Worm (Caenorhabditis elegans) whole organism, late embryonic: ENCODE data around the gene degl-2.

Experiments
- C08G9.2 ChIP-seq: sonication (generic microtip); optimal IDR thresholded peaks from 2 replicates; lab custom pipeline; 2016; ENCODE audit warnings: mild to moderate bottlenecking, missing genetic modification characterization, moderate library complexity, missing compliant biosample characterization
- C38D4.7 ChIP-seq: fragments of 200-800 bp; sonication (Bioruptor generic); optimal IDR thresholded peaks from 2 replicates; lab custom pipeline; 2018; ENCODE audit warnings: mild to moderate bottlenecking, missing genetic modification characterization, moderate library complexity, missing compliant biosample characterization
- ceh-14 ChIP-seq: sonication (generic microtip); optimal IDR thresholded peaks from 2 replicates; lab custom pipeline; 2016; ENCODE audit warnings: missing genotype, missing genetic modification characterization, missing compliant biosample characterization
- ceh-24 ChIP-seq: sonication (generic microtip); optimal IDR thresholded peaks from 2 replicates; lab custom pipeline; 2016; ENCODE audit warnings: mild to moderate bottlenecking, missing genetic modification characterization, missing compliant biosample characterization
- ceh-30 ChIP-seq: fragments of 150-350 bp; optimal IDR thresholded peaks from 2 replicates; lab custom pipeline; 2014; ENCODE audit warnings: missing biosample characterization, missing genetic modification characterization
- ceh-31 ChIP-seq: sonication (generic microtip); optimal IDR thresholded peaks from 2 replicates; lab custom pipeline; 2016; ENCODE audit warnings: missing genetic modification characterization, missing compliant biosample characterization
- ceh-34 ChIP-seq: sonication (generic microtip); optimal IDR thresholded peaks from 2 replicates; lab custom pipeline; 2016; ENCODE audit warnings: mild to moderate bottlenecking, missing genetic modification characterization, missing compliant biosample characterization
- ceh-45 ChIP-seq: fragments of 200-800 bp; sonication (Bioruptor generic); IDR thresholded peaks from 2 replicates; pipeline ENCODE4 v1.3.6; 2022; ENCODE audit warnings: missing genetic modification reagents, missing genetic modification characterization, missing compliant biosample characterization
- ceh-48 ChIP-seq: sonication (generic microtip); optimal IDR thresholded peaks from 2 replicates; lab custom pipeline; 2016; ENCODE audit warnings: missing genetic modification characterization, inconsistent platforms, missing compliant biosample characterization
- ceh-6 ChIP-seq: fragments of 200-800 bp; sonication (Bioruptor generic); optimal IDR thresholded peaks from 2 replicates; lab custom pipeline; 2018; ENCODE audit warnings: mild to moderate bottlenecking, missing genetic modification characterization, missing compliant biosample characterization
- dve-1 ChIP-seq: sonication (generic microtip); optimal IDR thresholded peaks from 2 replicates; lab custom pipeline; 2017; ENCODE audit warnings: antibody characterized with exemption, mild to moderate bottlenecking, missing genetic modification characterization, missing compliant biosample characterization
- ets-4 ChIP-seq: sonication (generic microtip); optimal IDR thresholded peaks from 2 replicates; lab custom pipeline; 2016; ENCODE audit warnings: missing genetic modification characterization, missing compliant biosample characterization
- fax-1 ChIP-seq: sonication (generic microtip); optimal IDR thresholded peaks from 2 replicates; lab custom pipeline; 2016; ENCODE audit warnings: missing genotype, missing genetic modification characterization, missing compliant biosample characterization
- hlh-15 ChIP-seq: sonication (generic microtip); optimal IDR thresholded peaks from 2 replicates; lab custom pipeline; 2016; ENCODE audit warnings: missing genetic modification characterization, missing compliant biosample characterization
- mec-3 ChIP-seq: sonication (generic microtip); optimal IDR thresholded peaks from 2 replicates; lab custom pipeline; 2016; ENCODE audit warnings: borderline replicate concordance, missing genetic modification characterization, missing compliant biosample characterization
- nfya-1 ChIP-seq: sonication (generic microtip); optimal IDR thresholded peaks from 2 replicates; lab custom pipeline; 2017; ENCODE audit warnings: missing genetic modification characterization, mild to moderate bottlenecking, missing compliant biosample characterization, antibody characterized with exemption, moderate library complexity
- nhr-11 ChIP-seq: fragments of 150-350 bp; optimal IDR thresholded peaks from 2 replicates; lab custom pipeline; 2014; ENCODE audit warnings: missing biosample characterization, missing genetic modification characterization
- nhr-232 ChIP-seq: sonication (generic microtip); optimal IDR thresholded peaks from 2 replicates; lab custom pipeline; 2016; ENCODE audit warnings: missing genetic modification characterization, missing compliant biosample characterization
- npax-4 ChIP-seq: sonication (generic microtip); optimal IDR thresholded peaks from 2 replicates; lab custom pipeline; 2016; ENCODE audit warnings: missing genetic modification characterization, missing compliant biosample characterization
- odd-2 ChIP-seq: sonication (generic microtip); optimal IDR thresholded peaks from 2 replicates; lab custom pipeline; 2017; ENCODE audit warnings: antibody characterized with exemption, mild to moderate bottlenecking, missing genetic modification characterization, missing compliant biosample characterization
- pag-3 ChIP-seq: sonication (generic microtip); optimal IDR thresholded peaks from 2 replicates; lab custom pipeline; 2016; ENCODE audit warnings: missing compliant biosample characterization, missing genetic modification characterization, borderline replicate concordance
- pqm-1 ChIP-seq: sonication (generic microtip); optimal IDR thresholded peaks from 2 replicates; lab custom pipeline; 2016; ENCODE audit warnings: missing genetic modification characterization, missing compliant biosample characterization
- rnt-1 ChIP-seq: sonication (generic microtip); optimal IDR thresholded peaks from 2 replicates; lab custom pipeline; 2016; ENCODE audit warnings: missing genetic modification characterization, missing compliant biosample characterization
- sox-2 ChIP-seq: fragments of 200-800 bp; sonication (Bioruptor generic); IDR thresholded peaks from 2 replicates; pipeline ENCODE4 v1.3.6; 2022; ENCODE audit warnings: missing genetic modification reagents, missing genetic modification characterization, missing compliant biosample characterization
- syd-9 ChIP-seq: sonication (generic microtip); optimal IDR thresholded peaks from 2 replicates; lab custom pipeline; 2016; ENCODE audit warnings: mild to moderate bottlenecking, missing genetic modification characterization, moderate library complexity, missing compliant biosample characterization
- unc-3 ChIP-seq, 2 experiments: fragments of 200-800 bp in 1 of 2; sonication (Bioruptor generic) in 1 of 2; sonication (generic microtip) in 1 of 2; conservative IDR thresholded peaks in 1 of 2; optimal IDR thresholded peaks in 1 of 2; 2 replicates each; pipeline versions ENCODE4 v1.3.6 to Lab custom; 2016 to 2022; ENCODE audit warnings: missing compliant biosample characterization in 2 of 2, missing genetic modification characterization in 2 of 2, missing genetic modification reagents in 1 of 2
- unc-42 ChIP-seq: sonication (generic microtip); optimal IDR thresholded peaks from 2 replicates; lab custom pipeline; 2016; ENCODE audit warnings: missing genotype, missing genetic modification characterization, missing compliant biosample characterization
- unc-55 ChIP-seq: sonication (generic microtip); optimal IDR thresholded peaks from 2 replicates; lab custom pipeline; 2017; ENCODE audit warnings: missing biosample characterization, missing genetic modification reagents, missing genetic modification characterization
- zip-5 ChIP-seq: sonication (generic microtip); optimal IDR thresholded peaks from 2 replicates; lab custom pipeline; 2016; ENCODE audit warnings: missing genetic modification characterization, missing compliant biosample characterization

degl-2 gene

DNA sequence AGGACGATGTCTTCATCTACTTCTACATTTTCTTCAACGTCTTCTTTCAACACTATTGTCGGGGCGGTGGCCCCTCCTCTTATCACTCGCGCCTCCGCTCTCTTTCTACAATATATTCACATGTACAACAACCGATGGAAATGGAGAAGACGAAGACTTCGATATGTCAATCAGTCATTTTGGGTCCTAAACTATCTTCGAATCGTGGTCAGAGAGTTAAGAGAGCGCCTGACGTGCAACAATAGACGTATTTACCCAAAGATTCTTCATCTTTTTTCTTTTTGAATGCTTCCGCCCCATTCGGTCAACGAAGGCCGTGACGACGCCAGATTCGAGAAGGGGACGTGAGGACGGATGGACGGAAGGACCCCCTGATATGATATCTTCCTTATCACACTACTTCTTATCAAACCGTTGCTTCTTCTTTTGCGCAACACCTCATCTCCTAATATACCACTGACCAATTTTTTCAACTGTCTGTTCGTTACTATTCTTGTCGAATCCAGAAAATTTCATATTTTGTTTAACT is 10.3 kb upstream of the degl-2 start:
- no peak for TF ChIP-seq ceh-34 (tag; lab: Kevin White, UChicago)

DNA sequence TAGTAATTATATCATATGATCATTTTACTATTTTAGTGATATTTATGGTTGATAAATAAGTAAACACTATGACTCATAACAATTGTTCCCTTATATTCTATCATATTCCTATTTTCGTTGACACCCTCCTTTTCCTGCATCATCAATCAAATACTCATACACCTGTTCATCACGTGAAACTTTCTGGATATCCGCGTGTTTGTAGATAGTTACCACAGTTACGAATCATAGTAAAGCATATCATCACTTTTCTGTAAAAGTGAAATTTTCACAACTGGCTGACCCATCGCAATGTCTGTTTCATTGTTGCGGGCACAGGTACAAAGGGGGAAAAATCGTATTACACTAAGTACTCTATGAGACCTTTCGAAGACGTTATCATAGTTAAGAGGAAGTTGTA is 9.4 kb upstream of the degl-2 start:
- TF ChIP-seq nhr-11: no peak
- no peak for TF ChIP-seq ceh-24 (tag; lab: Kevin White, UChicago)
- no peak for TF ChIP-seq ceh-45 (GFP tag; lab: Robert Waterston, UW)
- TF ChIP-seq npax-4 (tag; lab: Kevin White, UChicago): no peak
- TF ChIP-seq zip-5 (tag; lab: Kevin White, UChicago): no peak
- no peak for TF ChIP-seq unc-3 (GFP tag; conservative IDR thresholded peaks at IDR 0.05; lab: Robert Waterston, UW)
- no peak for TF ChIP-seq unc-3 (tag; optimal IDR thresholded peaks at IDR 0.05; lab: Kevin White, UChicago)
- TF ChIP-seq ceh-34 (tag; lab: Kevin White, UChicago): no peak
- no peak for TF ChIP-seq sox-2 (GFP tag; lab: Robert Waterston, UW)
- TF ChIP-seq nhr-232 (tag; lab: Kevin White, UChicago): no peak

DNA sequence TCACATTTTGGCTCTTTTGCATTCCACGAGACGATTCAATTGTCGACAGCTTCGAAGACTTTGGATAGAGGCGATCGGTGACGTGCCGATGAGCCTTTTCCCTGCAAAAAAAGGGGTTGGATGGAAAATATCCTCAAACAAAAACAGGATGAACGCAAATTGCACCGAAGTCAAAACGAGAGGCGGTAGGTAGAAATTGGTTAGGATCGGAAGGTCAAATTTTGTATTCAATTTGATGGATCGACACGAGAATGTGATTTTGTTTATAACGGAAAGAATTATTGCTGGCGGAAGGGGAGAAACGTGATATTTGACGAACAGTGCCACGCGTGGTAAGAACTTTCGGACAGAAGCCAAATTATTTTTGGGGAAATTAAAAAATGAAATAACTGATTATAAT is 8.4 kb upstream of the degl-2 start, which contains the start of gene mca-1:
Gene mca-1, minus strand, starts transcription at position 101 of the 400 bp plus-strand sequence.
- TF ChIP-seq nhr-11 (no peak), ceh-14 (no peak), ceh-30 (tag; lab: Kevin White, UChicago) (no peak), ceh-6 (GFP tag; lab: Kevin White, UChicago) (no peak), ceh-31 (no peak), nhr-232 (tag; lab: Kevin White, UChicago) (no peak), rnt-1 (tag; lab: Kevin White, UChicago) (no peak), pag-3 (tag; lab: Kevin White, UChicago) (no peak), hlh-15 (tag; lab: Kevin White, UChicago) (no peak)
- TF ChIP-seq, all 69 proteins: peak for 0

DNA sequence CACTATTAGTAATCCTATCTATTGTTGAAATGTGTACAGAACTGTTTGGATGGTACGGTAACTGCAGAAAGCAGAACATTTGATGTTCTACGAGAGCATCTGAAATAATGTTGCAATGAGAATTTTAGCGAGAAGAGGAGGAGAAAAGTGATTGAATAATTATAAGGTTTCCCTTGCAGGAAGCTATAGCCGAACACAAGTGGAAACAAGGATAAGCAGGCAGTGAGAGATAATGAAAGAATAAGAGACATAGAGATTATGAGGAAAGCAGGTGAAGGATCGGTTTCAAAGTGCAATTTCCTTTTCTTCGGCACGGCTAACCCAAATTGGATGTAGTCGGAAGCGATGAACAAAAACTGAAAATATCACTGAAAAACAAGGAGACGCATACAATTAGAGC is 1.4 kb upstream of the degl-2 start, which contains the start of gene del-2:
Gene del-2, minus strand, starts transcription at position 101 of the 400 bp plus-strand sequence.
- no peak for TF ChIP-seq ets-4 (tag; lab: Kevin White, UChicago)
- peak; percentile 15 for TF ChIP-seq ceh-14

DNA sequence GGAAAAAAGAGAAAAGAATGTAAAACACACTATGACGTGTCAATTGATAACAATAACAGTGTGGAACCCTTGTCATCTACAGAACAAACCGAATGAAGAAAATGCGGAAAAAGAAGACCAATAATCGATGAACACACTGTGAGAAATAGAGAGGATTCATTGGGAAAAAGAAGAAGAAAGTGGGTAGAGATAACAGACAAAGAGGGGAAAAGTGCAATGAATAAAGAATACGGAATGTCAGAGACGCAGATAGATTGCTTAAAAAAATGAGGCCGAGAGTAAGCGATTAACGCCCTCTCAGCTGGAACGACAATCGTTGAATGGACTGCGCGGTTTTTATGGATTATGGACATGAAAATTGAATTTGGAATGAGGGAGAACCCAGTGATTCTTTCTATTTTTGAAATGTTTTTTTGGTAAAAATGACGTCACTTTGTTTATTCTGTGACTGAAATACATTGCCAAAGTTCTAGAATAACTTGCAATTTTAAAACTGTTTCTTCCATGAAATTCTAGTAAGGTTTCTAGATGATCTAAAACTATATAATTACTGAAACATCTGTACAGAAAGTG is 4.6 kb downstream of the degl-2 start, which contains the start of gene amph-1:
Gene amph-1, minus strand, starts transcription at position 85 of the 573 bp plus-strand sequence.
- TF ChIP-seq nfya-1 (tag; lab: Kevin White, UChicago): peak; percentile 17
- TF ChIP-seq pqm-1 (tag; lab: Kevin White, UChicago): no peak
- TF ChIP-seq unc-55 (GFP tag; lab: Kevin White, UChicago): peak; percentile 25
- TF ChIP-seq ceh-31: peak; percentile 43
- no peak for TF ChIP-seq odd-2
- TF ChIP-seq mec-3 (tag; lab: Kevin White, UChicago): no peak
- no peak for TF ChIP-seq C08G9.2
- TF ChIP-seq syd-9: no peak
- peak; percentile 0 for TF ChIP-seq dve-1 (tag; lab: Kevin White, UChicago)
- TF ChIP-seq unc-42: peak; percentile 11
- TF ChIP-seq C38D4.7 (GFP tag; lab: Kevin White, UChicago): no peak
- TF ChIP-seq, all 69 proteins: peak for 5

DNA sequence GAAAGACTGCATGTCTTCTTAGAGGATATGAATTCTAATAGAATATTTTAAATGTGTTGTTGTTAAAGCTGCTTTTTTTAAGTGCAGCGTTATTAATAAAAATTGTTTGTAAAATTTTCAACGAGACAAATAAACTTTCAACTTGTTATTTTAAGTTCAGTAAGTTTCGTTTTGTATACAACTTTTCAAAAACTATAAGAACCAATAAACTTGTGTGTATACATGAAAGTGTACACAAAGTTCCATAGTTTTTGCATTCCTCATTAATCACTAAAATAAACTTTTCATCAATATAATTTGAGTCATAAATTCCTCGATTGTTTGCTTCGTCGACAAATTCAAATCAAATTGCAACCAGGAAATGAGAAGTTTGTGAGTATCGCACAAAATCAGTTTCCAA is 5.4 kb downstream of the degl-2 start, which contains the start of gene srm-3:
Gene srm-3, plus strand, starts transcription at position 301 of the 400 bp plus-strand sequence.
- no peak for TF ChIP-seq ets-4 (tag; lab: Kevin White, UChicago)
- no peak for TF ChIP-seq ceh-48 (tag; lab: Kevin White, UChicago)
- no peak for TF ChIP-seq unc-55 (GFP tag; lab: Kevin White, UChicago)
- no peak for TF ChIP-seq nfya-1 (tag; lab: Kevin White, UChicago)
- no peak for TF ChIP-seq syd-9
- TF ChIP-seq fax-1: no peak
- TF ChIP-seq ceh-34 (tag; lab: Kevin White, UChicago): no peak
